Worm (Caenorhabditis elegans): ENCODE data around the gene tax-4.

ce11 chrIII:9228190-9228589 lies 46.8 kb downstream of the tax-4 start:
- TF ChIP-seq lin-39 (tag; optimal IDR thresholded peaks at IDR 0.05) = no peak
- peak; percentile 55 for TF ChIP-seq snu-23 (GFP tag; optimal IDR thresholded peaks at IDR 0.05)
- TF ChIP-seq elt-2 (tag; optimal IDR thresholded peaks at IDR 0.05) = no peak
- TF ChIP-seq aly-2 (tag; optimal IDR thresholded peaks at IDR 0.05) = no peak
- peak; percentile 26 for TF ChIP-seq unc-86 (tag; optimal IDR thresholded peaks at IDR 0.05)
- no peak for TF ChIP-seq nhr-90 (tag; optimal IDR thresholded peaks at IDR 0.05; ENCODE audit: poor library complexity)
- TF ChIP-seq jun-1 (tag; optimal IDR thresholded peaks at IDR 0.05) = no peak
- TF ChIP-seq ztf-11 (tag; optimal IDR thresholded peaks at IDR 0.05) = no peak
- TF ChIP-seq nhr-237 (tag; optimal IDR thresholded peaks at IDR 0.05) = no peak
- no peak for TF ChIP-seq nhr-28 (tag; optimal IDR thresholded peaks at IDR 0.05)
- no peak for TF ChIP-seq zag-1 (tag; optimal IDR thresholded peaks at IDR 0.05)
- TF ChIP-seq ama-1 (optimal IDR thresholded peaks at IDR 0.05) = no peak

Data from whole organism, L1 larva.